Fruit fly (Drosophila melanogaster): ENCODE measurements around the gene amx.

Gene amx

dm6 chrX:9220434-9220833, 26.7 kb downstream of the amx start (continued):
- TF ChIP-seq ERR (GFP tag; optimal IDR thresholded peaks at IDR 0.05) (no peak), CG3995 (GFP tag; optimal IDR thresholded peaks at IDR 0.05) (no peak), zen (tag; optimal IDR thresholded peaks at IDR 0.05) (peak; percentile 10), ab (GFP tag; optimal IDR thresholded peaks at IDR 0.05) (no peak), slp2 (GFP tag; optimal IDR thresholded peaks at IDR 0.05) (no peak), CG31224 (GFP tag; IDR thresholded peaks at IDR 0.05) (no peak), Ada2b (GFP tag; IDR thresholded peaks at IDR 0.05) (peak; percentile 26; the same call in 1 of the 2 replicates), CG10147 (GFP tag; optimal IDR thresholded peaks at IDR 0.05) (no peak), ssp (GFP tag; IDR thresholded peaks at IDR 0.05) (no peak), TFAM (GFP tag; optimal IDR thresholded peaks at IDR 0.05) (no peak), CG7271 (tag; optimal IDR thresholded peaks at IDR 0.05) (no peak), exex (tag; optimal IDR thresholded peaks at IDR 0.05) (no peak), CG3847 (GFP tag; IDR thresholded peaks at IDR 0.05) (no peak), ato (GFP tag; IDR thresholded peaks at IDR 0.05; ENCODE audit: partially characterized antibody) (no peak), Hsf (GFP tag; optimal IDR thresholded peaks at IDR 0.05) (no peak)

DNA sequence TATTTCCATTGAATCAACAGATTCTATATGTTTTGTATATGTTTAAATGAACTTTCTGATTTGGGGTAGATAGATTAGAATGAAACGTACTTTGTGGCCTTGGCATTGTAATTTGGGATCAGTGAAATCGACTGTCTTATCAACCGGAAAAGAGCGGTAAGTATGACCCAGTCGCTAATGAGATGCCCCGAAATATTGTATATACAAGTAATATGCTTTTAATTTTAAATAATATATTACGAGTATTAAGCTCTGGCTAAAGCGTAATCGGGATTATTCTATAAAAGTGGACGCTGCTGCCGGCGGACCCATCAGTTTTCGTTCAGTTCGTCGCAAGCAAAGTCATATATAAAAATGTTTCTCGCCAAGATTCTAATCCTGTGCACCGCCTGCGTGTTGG, 30.6 kb downstream of the amx start, which contains the start of gene CG15369:
CG15369 (plus strand) TSS at position 301 of the 400 bp plus-strand sequence.
- TF ChIP-seq Awh (GFP tag; IDR thresholded peaks at IDR 0.05): no peak
- TF ChIP-seq Hmr (GFP tag; optimal IDR thresholded peaks at IDR 0.05): no peak
- no peak for TF ChIP-seq sqz (GFP tag; optimal IDR thresholded peaks at IDR 0.05)
- no peak for TF ChIP-seq CG4730 (GFP tag; IDR thresholded peaks at IDR 0.05)
- no peak for TF ChIP-seq Mrtf (GFP tag; IDR thresholded peaks at IDR 0.05)
- no peak for TF ChIP-seq CG9609 (GFP tag; optimal IDR thresholded peaks at IDR 0.05)
- TF ChIP-seq D19A (tag; optimal IDR thresholded peaks at IDR 0.05): no peak
- TF ChIP-seq eve (GFP tag; optimal IDR thresholded peaks at IDR 0.05): no peak
- no peak for TF ChIP-seq bbx (GFP tag; IDR thresholded peaks at IDR 0.05; ENCODE audit: partially characterized antibody)
- no peak for TF ChIP-seq Ptx1 (GFP tag; IDR thresholded peaks at IDR 0.05)
- TF ChIP-seq slou (GFP tag; optimal IDR thresholded peaks at IDR 0.05): no peak
- TF ChIP-seq eyg (GFP tag; optimal IDR thresholded peaks at IDR 0.05): no peak
- no peak for TF ChIP-seq CG17186 (GFP tag; optimal IDR thresholded peaks at IDR 0.05)

dm6 chrX:9215485-9215884, 31.7 kb downstream of the amx start, which contains the start of gene CG15368:
Gene CG15368 (plus strand): TSS chrX:9215785.
- TF ChIP-seq wek (GFP tag; optimal IDR thresholded peaks at IDR 0.05) (no peak), Dad (GFP tag; optimal IDR thresholded peaks at IDR 0.05) (no peak), CG11093 (GFP tag; IDR thresholded peaks at IDR 0.05) (no peak), dysf (GFP tag; IDR thresholded peaks at IDR 0.05) (no peak), CG4707 (GFP tag; optimal IDR thresholded peaks at IDR 0.05) (no peak), cas (GFP tag; IDR thresholded peaks at IDR 0.05) (no peak), Sin3A (optimal IDR thresholded peaks at IDR 0.05) (no peak), CG12744 (GFP tag; optimal IDR thresholded peaks at IDR 0.05) (no peak), CG34224 (GFP tag; IDR thresholded peaks at IDR 0.05; ENCODE audit: partially characterized antibody) (no peak), nerfin-1 (tag; optimal IDR thresholded peaks at IDR 0.05) (no peak), gt (GFP tag; IDR thresholded peaks at IDR 0.05) (no peak), zen (tag; optimal IDR thresholded peaks at IDR 0.05) (no peak)

dm6 chrX:9214576-9214975, 32.6 kb downstream of the amx start, which contains the start of gene Obp8a:
Gene Obp8a (plus strand): TSS chrX:9214876.
- no peak for TF ChIP-seq Dp (GFP tag; optimal IDR thresholded peaks at IDR 0.05)
- TF ChIP-seq CG12769 (tag; optimal IDR thresholded peaks at IDR 0.05): no peak
- TF ChIP-seq CG1603 (tag; optimal IDR thresholded peaks at IDR 0.05): no peak

All from whole organism, embryonic.